Fruit fly (Drosophila melanogaster) Kc167 (cell line): Measurements from ENCODE around the gene CG13907.

Experiments
- Myc ChIP-seq: fragments of >200 bp; optimal IDR thresholded peaks from 2 replicates; lab custom pipeline; 2017; ENCODE audit warnings: missing external identifiers
- Sin3A ChIP-seq: fragments of >200 bp; optimal IDR thresholded peaks from 2 replicates; lab custom pipeline; 2018; ENCODE audit warnings: missing external identifiers
- h ChIP-seq: fragments of >200 bp; optimal IDR thresholded peaks from 3 replicates; lab custom pipeline; 2018; ENCODE audit warnings: missing external identifiers
- insv ChIP-seq: fragments of >200 bp; optimal IDR thresholded peaks from 3 replicates; lab custom pipeline; 2018; ENCODE audit warnings: missing external identifiers
- psq ChIP-seq: fragments of >200 bp; optimal IDR thresholded peaks from 2 replicates; lab custom pipeline; 2017; ENCODE audit warnings: missing external identifiers
- ttk ChIP-seq: sonication (Bioruptor generic); optimal IDR thresholded peaks from 2 replicates; lab custom pipeline; 2017; ENCODE audit warnings: missing external identifiers

DNA sequence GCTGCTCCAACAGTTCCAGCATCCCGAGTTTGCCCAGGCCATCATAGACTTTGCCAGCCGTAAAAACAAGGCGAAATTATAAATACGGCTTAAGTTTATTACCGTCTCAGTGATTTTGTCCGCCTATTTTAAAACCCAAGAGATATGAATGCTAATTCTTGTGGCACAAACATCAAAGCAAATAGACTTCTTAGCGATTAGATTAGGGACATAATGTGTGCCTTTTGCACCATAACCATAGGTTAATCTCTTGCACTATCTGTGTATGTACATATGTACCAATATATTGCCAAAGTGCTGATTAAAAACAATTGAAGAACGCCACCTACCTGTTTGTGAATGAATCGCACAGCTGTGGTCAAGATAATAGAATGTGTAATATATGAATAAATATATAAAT is 29.5 kb downstream of the CG13907 start:
- TF ChIP-seq Myc (lab: Kevin White, UChicago) (no peak), Sin3A (lab: Kevin White, UChicago) (no peak), ttk (lab: Kevin White, UChicago) (no peak), h (lab: Kevin White, UChicago) (no peak), psq (lab: Kevin White, UChicago) (no peak), insv (no peak)
